Worm (Caenorhabditis elegans) whole organism, L4 larva: ENCODE measurements around the gene ttr-47.

ENCODE experiments used
- F37D6.2 ChIP-seq: sonication (generic microtip); optimal IDR thresholded peaks from 2 replicates; lab custom pipeline; 2016; ENCODE audit warnings: mild to moderate bottlenecking, missing genetic modification characterization, missing compliant biosample characterization
- F44E2.7 ChIP-seq: fragments of 200-800 bp; sonication (Bioruptor generic); IDR thresholded peaks from 2 replicates; pipeline ENCODE4 v2.1.2; 2022; ENCODE audit warnings: missing genetic modification characterization, missing compliant biosample characterization
- F49E8.2 ChIP-seq: sonication (generic microtip); optimal IDR thresholded peaks from 2 replicates; lab custom pipeline; 2016; ENCODE audit warnings: missing compliant biosample characterization, mild to moderate bottlenecking, missing genetic modification characterization, borderline replicate concordance
- R02D3.7 ChIP-seq: fragments of 150-350 bp; sonication (generic microtip); optimal IDR thresholded peaks from 3 replicates; lab custom pipeline; 2014; ENCODE audit warnings: missing biosample characterization, missing genetic modification characterization
- T20F7.1 ChIP-seq: fragments of 200-800 bp; sonication (Bioruptor generic); optimal IDR thresholded peaks from 2 replicates; lab custom pipeline; 2018; ENCODE audit warnings: mild to moderate bottlenecking, missing genetic modification characterization, missing compliant biosample characterization
- Y48G9A.11 ChIP-seq: fragments of 200-800 bp; sonication (Bioruptor generic); IDR thresholded peaks from 2 replicates; pipeline ENCODE4 v1.3.6; 2022; ENCODE audit warnings: missing genetic modification reagents, missing genetic modification characterization, missing compliant biosample characterization
- Y5F2A.4 ChIP-seq: fragments of 200-800 bp; sonication (Bioruptor generic); optimal IDR thresholded peaks from 2 replicates; lab custom pipeline; 2018; ENCODE audit warnings: mild to moderate bottlenecking, missing genetic modification characterization, missing compliant biosample characterization
- attf-4 ChIP-seq: sonication (generic microtip); optimal IDR thresholded peaks from 3 replicates; lab custom pipeline; 2017; ENCODE audit warnings: missing biosample characterization, missing genetic modification characterization
- ces-1 ChIP-seq: fragments of 150-350 bp; sonication (generic microtip); optimal IDR thresholded peaks from 4 replicates; lab custom pipeline; 2014; ENCODE audit warnings: missing biosample characterization, missing genetic modification reagents, missing genetic modification characterization
- cey-2 ChIP-seq: sonication (generic microtip); optimal IDR thresholded peaks from 3 replicates; lab custom pipeline; 2017; ENCODE audit warnings: missing genetic modification characterization, mild to moderate bottlenecking, missing compliant biosample characterization, antibody characterized with exemption, borderline replicate concordance; ENCODE audit not compliant: insufficient read depth
- ctbp-1 ChIP-seq: fragments of 200-800 bp; sonication (Bioruptor generic); IDR thresholded peaks from 2 replicates; pipeline ENCODE4 v1.3.6; 2022; ENCODE audit warnings: missing genetic modification reagents, missing genetic modification characterization, missing compliant biosample characterization
- daf-16 ChIP-seq, 3 experiments: sonication (generic microtip); optimal IDR thresholded peaks; 2 replicates each; lab custom pipeline; 2016 to 2017; ENCODE audit warnings: missing genetic modification characterization in 3 of 3, missing genetic modification reagents in 3 of 3, mild to moderate bottlenecking in 2 of 3, missing compliant biosample characterization in 2 of 3, missing biosample characterization in 1 of 3, moderate library complexity in 1 of 3
- dmd-6 ChIP-seq: fragments of 200-800 bp; sonication (Bioruptor generic); IDR thresholded peaks from 2 replicates; pipeline ENCODE4 v1.3.6; 2022; ENCODE audit warnings: missing genetic modification reagents, missing genetic modification characterization, missing compliant biosample characterization
- dmd-8 ChIP-seq: fragments of 200-800 bp; sonication (Bioruptor generic); IDR thresholded peaks from 2 replicates; pipeline ENCODE4 v1.3.6; 2022; ENCODE audit warnings: missing genetic modification characterization, missing compliant biosample characterization
- dpl-1 ChIP-seq: fragments of 150-350 bp; optimal IDR thresholded peaks from 2 replicates; lab custom pipeline; 2014; ENCODE audit warnings: missing biosample characterization, missing genetic modification reagents, missing genetic modification characterization
- hif-1 ChIP-seq, 2 experiments: sonication (generic microtip); optimal IDR thresholded peaks; 2 replicates each; lab custom pipeline; 2016 to 2017; ENCODE audit warnings: missing compliant biosample characterization in 2 of 2, missing genetic modification characterization in 2 of 2, missing genetic modification reagents in 2 of 2, missing genotype in 2 of 2, mild to moderate bottlenecking in 1 of 2
- hmg-1.1 ChIP-seq: fragments of 200-800 bp; sonication (Bioruptor generic); IDR thresholded peaks from 2 replicates; pipeline ENCODE4 v1.3.6; 2022; ENCODE audit warnings: missing genetic modification reagents, missing genetic modification characterization, missing compliant biosample characterization
- lin-13 ChIP-seq: fragments of 150-350 bp; optimal IDR thresholded peaks from 2 replicates; lab custom pipeline; 2014; ENCODE audit warnings: missing biosample characterization, missing genetic modification reagents, missing genetic modification characterization
- lin-38 ChIP-seq: fragments of 200-800 bp; sonication (Bioruptor generic); IDR thresholded peaks from 2 replicates; pipeline ENCODE4 v1.3.6; 2022; ENCODE audit warnings: missing genetic modification reagents, missing genetic modification characterization, missing compliant biosample characterization
- lin-39 ChIP-seq: fragments of 150-350 bp; optimal IDR thresholded peaks from 2 replicates; lab custom pipeline; 2014; ENCODE audit warnings: missing biosample characterization, missing genetic modification reagents, missing genetic modification characterization
- madf-9 ChIP-seq: fragments of 200-800 bp; sonication (Bioruptor generic); conservative IDR thresholded peaks from 2 replicates; pipeline ENCODE4 v1.3.6; 2022; ENCODE audit warnings: missing genetic modification reagents, missing genetic modification characterization, missing compliant biosample characterization
- mdl-1 ChIP-seq, 2 experiments: fragments of 150-350 bp in 1 of 2; sonication (generic microtip) in 1 of 2; optimal IDR thresholded peaks; 2 replicates each; lab custom pipeline; 2014 to 2017; ENCODE audit warnings: missing biosample characterization in 2 of 2, missing genetic modification characterization in 2 of 2
- mdt-29 ChIP-seq: fragments of 200-800 bp; sonication (Bioruptor generic); IDR thresholded peaks from 2 replicates; pipeline ENCODE4 v1.3.6; 2022; ENCODE audit warnings: missing genetic modification reagents, missing genetic modification characterization, missing compliant biosample characterization
- nhr-102 ChIP-seq: sonication (generic microtip); optimal IDR thresholded peaks from 2 replicates; lab custom pipeline; 2016; ENCODE audit warnings: mild to moderate bottlenecking, missing genetic modification characterization, moderate library complexity, missing compliant biosample characterization
- nhr-11 ChIP-seq: fragments of 150-350 bp; optimal IDR thresholded peaks from 2 replicates; lab custom pipeline; 2014; ENCODE audit warnings: missing biosample characterization, missing genetic modification characterization
- nhr-111 ChIP-seq: fragments of 200-800 bp; sonication (Bioruptor generic); optimal IDR thresholded peaks from 2 replicates; lab custom pipeline; 2018; ENCODE audit warnings: mild to moderate bottlenecking, missing genetic modification characterization, missing compliant biosample characterization
- nhr-237 ChIP-seq: sonication (generic microtip); optimal IDR thresholded peaks from 2 replicates; lab custom pipeline; 2017; ENCODE audit warnings: missing biosample characterization, missing genetic modification characterization
- nhr-28 ChIP-seq: fragments of 150-350 bp; optimal IDR thresholded peaks from 2 replicates; lab custom pipeline; 2014; ENCODE audit warnings: missing biosample characterization, missing genetic modification characterization
- pha-4 ChIP-seq, 2 experiments: fragments of 150-350 bp in 1 of 2; fragments of 200-800 bp in 1 of 2; sonication (Bioruptor generic) in 1 of 2; IDR thresholded peaks in 1 of 2; optimal IDR thresholded peaks in 1 of 2; 2 replicates each; pipeline versions ENCODE4 v1.3.6 to Lab custom; 2014 to 2022; ENCODE audit warnings: missing genetic modification characterization in 2 of 2, missing genetic modification reagents in 2 of 2, missing biosample characterization in 1 of 2, missing compliant biosample characterization in 1 of 2
- saeg-2 ChIP-seq: fragments of 200-800 bp; sonication (Bioruptor generic); IDR thresholded peaks from 2 replicates; pipeline ENCODE4 v1.3.6; 2022; ENCODE audit warnings: missing genetic modification reagents, missing genetic modification characterization, missing compliant biosample characterization
- tag-97 ChIP-seq: fragments of 200-800 bp; sonication (Bioruptor generic); IDR thresholded peaks from 2 replicates; pipeline ENCODE4 v1.3.6; 2022; ENCODE audit warnings: missing genetic modification characterization, missing compliant biosample characterization
- tra-1 ChIP-seq: fragments of 200-800 bp; sonication (Bioruptor generic); IDR thresholded peaks from 2 replicates; pipeline ENCODE4 v1.3.6; 2022; ENCODE audit warnings: missing genetic modification reagents, missing genetic modification characterization, missing compliant biosample characterization
- unc-62 ChIP-seq, 3 experiments: fragments of 150-350 bp in 1 of 3; sonication (generic microtip); optimal IDR thresholded peaks in 2 of 3; peaks in 1 of 3; 1 replicate in 1 of 3; 2 replicates in 2 of 3; lab custom pipeline; 2014 to 2017; ENCODE audit warnings: missing biosample characterization in 3 of 3, missing genetic modification characterization in 3 of 3, missing genetic modification reagents in 3 of 3, missing genotype in 1 of 3
- vab-7 ChIP-seq: fragments of 200-800 bp; sonication (Bioruptor generic); IDR thresholded peaks from 2 replicates; pipeline ENCODE4 v1.3.6; 2022; ENCODE audit warnings: missing genetic modification reagents, missing genetic modification characterization, missing compliant biosample characterization
- zag-1 ChIP-seq: fragments of 150-350 bp; optimal IDR thresholded peaks from 2 replicates; lab custom pipeline; 2014; ENCODE audit warnings: missing biosample characterization, missing genetic modification characterization
- zfp-2 ChIP-seq: sonication (generic microtip); optimal IDR thresholded peaks from 2 replicates; lab custom pipeline; 2016; ENCODE audit warnings: mild to moderate bottlenecking, missing genetic modification characterization, missing compliant biosample characterization
- zip-2 ChIP-seq: fragments of 150-350 bp; optimal IDR thresholded peaks from 2 replicates; lab custom pipeline; 2014; ENCODE audit warnings: missing biosample characterization, missing genetic modification characterization

ttr-47 gene

DNA sequence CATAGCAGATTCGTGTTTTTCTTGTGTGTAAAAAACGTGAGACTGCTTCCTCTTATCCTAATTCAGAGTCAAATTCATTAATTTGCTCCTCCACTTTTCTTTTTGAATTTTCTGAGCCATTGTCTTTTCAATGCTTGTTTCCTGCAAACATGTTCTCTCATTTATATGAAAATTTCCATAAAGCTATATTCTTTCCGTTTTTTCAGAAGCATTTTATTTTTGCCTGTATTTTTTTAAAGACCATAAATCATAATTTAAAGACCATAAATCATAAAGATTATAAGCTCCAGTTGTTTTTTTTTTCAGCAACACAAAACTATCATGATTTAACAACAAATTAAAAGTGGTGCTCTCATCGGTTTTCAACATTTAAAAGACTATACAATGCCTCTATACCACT, 16.0 kb upstream of the ttr-47 start, which contains the start of gene frpr-11:
frpr-11 (plus strand) TSS at position 301 of the 400 bp plus-strand sequence.
- no peak for TF ChIP-seq Y48G9A.11
- TF ChIP-seq nhr-28 (tag; lab: Kevin White, UChicago): no peak
- TF ChIP-seq T20F7.1: no peak
- no peak for TF ChIP-seq saeg-2
- no peak for TF ChIP-seq F44E2.7 (GFP tag; lab: Robert Waterston, UW)
- no peak for TF ChIP-seq Y5F2A.4 (GFP tag; lab: Kevin White, UChicago)
- no peak for TF ChIP-seq zag-1 (tag; lab: Kevin White, UChicago)
- no peak for TF ChIP-seq nhr-111 (GFP tag; lab: Kevin White, UChicago)
- no peak for TF ChIP-seq madf-9 (GFP tag; lab: Robert Waterston, UW)
- no peak for TF ChIP-seq tra-1 (GFP tag; lab: Robert Waterston, UW)
- no peak for TF ChIP-seq zip-2 (tag; lab: Kevin White, UChicago)
- TF ChIP-seq hmg-1.1 (GFP tag; lab: Robert Waterston, UW): no peak
- TF ChIP-seq dpl-1 (GFP tag; lab: Kevin White, UChicago): no peak
- no peak for TF ChIP-seq daf-16 (GFP tag; optimal IDR thresholded peaks at IDR 0.05; lab: Kevin White, UChicago)
- no peak for TF ChIP-seq daf-16 (tag; optimal IDR thresholded peaks at IDR 0.05; lab: Kevin White, UChicago)

DNA sequence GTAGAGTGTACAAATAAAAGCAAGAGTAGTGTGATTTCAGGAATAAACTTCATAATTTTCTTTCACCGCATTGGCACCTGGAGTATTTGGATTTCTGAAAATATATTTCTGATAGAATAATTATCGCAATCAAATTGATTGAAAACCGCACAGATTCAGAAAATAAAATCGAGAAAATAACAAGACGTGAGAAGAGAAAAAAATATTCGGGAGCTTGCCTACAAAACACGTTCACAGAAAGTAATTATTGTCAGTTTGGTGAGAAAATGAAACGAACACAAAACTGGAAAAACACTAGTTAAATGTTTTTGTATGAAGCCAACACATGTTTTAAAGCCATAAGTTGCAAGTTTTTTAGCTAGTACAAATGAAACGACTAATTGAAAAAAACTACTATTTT, 8.9 kb upstream of the ttr-47 start, which contains the start of gene mod-1:
mod-1 (minus strand) TSS at position 101 of the 400 bp plus-strand sequence.
- TF ChIP-seq dmd-6 (GFP tag; lab: Robert Waterston, UW) (no peak), lin-13 (GFP tag; lab: Kevin White, UChicago) (no peak), hif-1 (tag; optimal IDR thresholded peaks at IDR 0.05; lab: Kevin White, UChicago) (no peak), nhr-28 (tag; lab: Kevin White, UChicago) (no peak), lin-38 (GFP tag; lab: Robert Waterston, UW) (no peak), madf-9 (GFP tag; lab: Robert Waterston, UW) (no peak), cey-2 (tag; lab: Kevin White, UChicago) (no peak), unc-62 (GFP tag; optimal IDR thresholded peaks at IDR 0.05 in 1 of 2; lab: Kevin White, UChicago) (no peak), unc-62 (tag; optimal IDR thresholded peaks at IDR 0.05; lab: Kevin White, UChicago) (no peak), mdt-29 (no peak), F49E8.2 (no peak), zfp-2 (tag; lab: Kevin White, UChicago) (no peak), nhr-102 (tag; lab: Kevin White, UChicago) (no peak), R02D3.7 (tag; lab: Kevin White, UChicago) (no peak), hmg-1.1 (GFP tag; lab: Robert Waterston, UW) (no peak), dmd-8 (no peak), nhr-11 (tag; lab: Kevin White, UChicago) (no peak)

DNA sequence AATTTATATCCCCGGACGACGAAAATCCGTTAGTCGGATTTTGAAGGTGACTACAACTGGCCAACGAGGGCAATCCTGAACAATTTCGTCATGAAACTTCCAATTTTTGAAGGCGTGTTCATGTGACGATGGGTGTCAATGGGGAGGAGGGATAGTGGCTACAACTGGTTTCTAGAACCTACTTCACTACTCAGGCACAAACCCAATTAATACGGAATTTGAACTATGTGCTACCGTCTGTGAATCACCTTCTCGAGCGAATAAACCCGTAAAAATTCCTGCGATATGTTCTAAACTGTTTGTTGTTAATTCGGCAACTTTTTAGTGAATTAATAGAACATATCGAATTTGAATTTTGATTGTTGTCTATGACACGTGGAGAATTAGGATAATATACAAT, 4.8 kb downstream of the ttr-47 start:
- TF ChIP-seq ces-1 (GFP tag; lab: Kevin White, UChicago): no peak
- TF ChIP-seq Y5F2A.4 (GFP tag; lab: Kevin White, UChicago): no peak
- no peak for TF ChIP-seq saeg-2
- peak in 1 of 2 experiments; percentile 92 for TF ChIP-seq unc-62 (GFP tag; optimal IDR thresholded peaks at IDR 0.05 in 1 of 2; lab: Kevin White, UChicago)
- no peak for TF ChIP-seq unc-62 (tag; optimal IDR thresholded peaks at IDR 0.05; lab: Kevin White, UChicago)

DNA sequence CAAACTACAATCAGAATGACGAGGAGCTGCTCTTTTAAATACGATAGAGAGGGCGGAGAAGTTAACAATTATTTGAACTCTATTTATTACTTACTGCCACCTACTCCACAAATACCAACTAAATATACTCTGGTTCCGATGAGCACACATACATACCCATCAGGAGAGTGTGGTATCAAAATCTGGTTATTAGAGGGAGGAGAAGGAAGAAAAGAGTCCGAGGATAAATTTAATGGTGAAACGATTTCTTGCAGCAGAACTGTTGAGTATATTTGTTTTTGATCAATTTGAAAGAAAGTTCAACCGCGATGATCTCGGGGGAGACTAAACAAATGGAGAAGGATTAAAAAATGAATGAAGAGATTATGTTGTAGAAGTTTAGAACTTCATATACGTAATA, 6.1 kb downstream of the ttr-47 start, which contains the start of gene H14N18.4:
H14N18.4 (minus strand) TSS at position 12 of the 400 bp plus-strand sequence.
- TF ChIP-seq tag-97 (GFP tag; lab: Robert Waterston, UW): no peak
- no peak for TF ChIP-seq attf-4 (tag; lab: Kevin White, UChicago)
- TF ChIP-seq vab-7 (GFP tag; lab: Robert Waterston, UW): no peak
- 0 out of 2 replicates have a peak, but pooled peaks have one; percentile 19 for TF ChIP-seq ctbp-1
- TF ChIP-seq zfp-2 (tag; lab: Kevin White, UChicago): no peak
- TF ChIP-seq lin-39 (tag; lab: Kevin White, UChicago): no peak
- TF ChIP-seq unc-62 (GFP tag; optimal IDR thresholded peaks at IDR 0.05 in 1 of 2; lab: Kevin White, UChicago): peak in 1 of 2 experiments; percentile 98
- no peak for TF ChIP-seq unc-62 (tag; optimal IDR thresholded peaks at IDR 0.05; lab: Kevin White, UChicago)
- no peak for TF ChIP-seq mdl-1 (tag; optimal IDR thresholded peaks at IDR 0.05; lab: Kevin White, UChicago)
- no peak for TF ChIP-seq nhr-237 (tag; lab: Kevin White, UChicago)
- no peak for TF ChIP-seq pha-4 (GFP tag; IDR thresholded peaks at IDR 0.05; lab: Robert Waterston, UW)
- no peak for TF ChIP-seq pha-4 (tag; optimal IDR thresholded peaks at IDR 0.05; lab: Kevin White, UChicago)
- TF ChIP-seq F37D6.2 (tag; lab: Kevin White, UChicago): no peak
- TF ChIP-seq, all 104 proteins: peak for 2
